Fruit fly (Drosophila melanogaster) whole organism, embryonic: ENCODE results near the gene CG7149.

ENCODE experiments used
- BEAF-32 ChIP-seq: fragments of 200-800 bp; sonication (Bioruptor generic); optimal IDR thresholded peaks from 3 replicates; lab custom pipeline; 2017; ENCODE audit warnings: missing biosample characterization, missing genetic modification characterization, mild to moderate bottlenecking, moderate library complexity, missing genetic modification reagents
- CG11695 ChIP-seq: fragments of 200-800 bp; sonication (Bioruptor generic); IDR thresholded peaks from 3 replicates; pipeline ENCODE4 v1.3.6; 2022; ENCODE audit warnings: missing biosample characterization, missing genetic modification characterization
- CG11696 ChIP-seq: fragments of 200-800 bp; sonication (Bioruptor generic); IDR thresholded peaks from 2 replicates; pipeline ENCODE4 v1.3.6; 2022; ENCODE audit warnings: missing biosample characterization, missing genetic modification characterization
- CG13287 ChIP-seq: fragments of 200-800 bp; sonication (Bioruptor generic); IDR thresholded peaks from 2 replicates; pipeline ENCODE4 v1.3.6; 2022; ENCODE audit warnings: missing biosample characterization, missing genetic modification characterization; ENCODE audit not compliant: partially characterized antibody
- CG13775 ChIP-seq: fragments of 200-800 bp; sonication (Bioruptor generic); optimal IDR thresholded peaks from 3 replicates; lab custom pipeline; 2017; ENCODE audit warnings: missing biosample characterization, mild to moderate bottlenecking, missing genetic modification characterization
- CG14441 ChIP-seq: fragments of 200-800 bp; sonication (Bioruptor generic); IDR thresholded peaks from 2 replicates; pipeline ENCODE4 v1.3.6; 2022; ENCODE audit warnings: missing biosample characterization, missing genetic modification characterization
- CG1647 ChIP-seq: fragments of 200-800 bp; sonication (Bioruptor generic); optimal IDR thresholded peaks from 3 replicates; lab custom pipeline; 2016; ENCODE audit warnings: missing biosample characterization, missing genetic modification characterization
- CG17385 ChIP-seq: fragments of 200-800 bp; sonication (Bioruptor generic); optimal IDR thresholded peaks from 3 replicates; lab custom pipeline; 2018; ENCODE audit warnings: missing biosample characterization, mild to moderate bottlenecking, missing genetic modification characterization
- CG18764 ChIP-seq: fragments of 200-800 bp; sonication (Bioruptor generic); optimal IDR thresholded peaks from 3 replicates; lab custom pipeline; 2016; ENCODE audit warnings: missing biosample characterization, missing genetic modification characterization
- CG2120 ChIP-seq: fragments of 200-800 bp; sonication (Bioruptor generic); optimal IDR thresholded peaks from 3 replicates; lab custom pipeline; 2016; ENCODE audit warnings: missing biosample characterization, missing genetic modification characterization
- CG2875 ChIP-seq: fragments of 200-800 bp; sonication (Bioruptor generic); optimal IDR thresholded peaks from 2 replicates; lab custom pipeline; 2017; ENCODE audit warnings: missing biosample characterization, mild to moderate bottlenecking, missing genetic modification characterization, missing genetic modification reagents
- CG31365 ChIP-seq: fragments of 200-800 bp; sonication (Bioruptor generic); optimal IDR thresholded peaks from 2 replicates; lab custom pipeline; 2018; ENCODE audit warnings: missing biosample characterization, mild to moderate bottlenecking, missing genetic modification characterization
- CG32532 ChIP-seq: fragments of 200-800 bp; sonication (Bioruptor generic); IDR thresholded peaks from 2 replicates; pipeline ENCODE4 v1.3.6; 2022; ENCODE audit warnings: missing biosample characterization, missing genetic modification characterization
- CG3281 ChIP-seq: fragments of 200-800 bp; sonication (Bioruptor generic); optimal IDR thresholded peaks from 3 replicates; lab custom pipeline; 2017; ENCODE audit warnings: missing biosample characterization, mild to moderate bottlenecking, missing genetic modification characterization
- CG33213 ChIP-seq: fragments of 200-800 bp; sonication (Bioruptor generic); optimal IDR thresholded peaks from 3 replicates; lab custom pipeline; 2016; ENCODE audit warnings: missing biosample characterization, missing genetic modification characterization
- CG34422 ChIP-seq: fragments of 200-800 bp; sonication (Bioruptor generic); IDR thresholded peaks from 3 replicates; pipeline ENCODE4 v1.3.6; 2022; ENCODE audit warnings: missing biosample characterization, missing genetic modification characterization
- CG5245 ChIP-seq: fragments of 200-800 bp; sonication (Bioruptor generic); optimal IDR thresholded peaks from 3 replicates; lab custom pipeline; 2016; ENCODE audit warnings: missing biosample characterization, missing genetic modification characterization
- CG6254 ChIP-seq: fragments of 200-800 bp; sonication (Bioruptor generic); optimal IDR thresholded peaks from 3 replicates; lab custom pipeline; 2017; ENCODE audit warnings: mild to moderate bottlenecking, missing biosample characterization, missing genetic modification reagents, missing genetic modification characterization
- CG6791 ChIP-seq: fragments of 200-800 bp; sonication (Bioruptor generic); IDR thresholded peaks from 3 replicates; pipeline ENCODE4 v1.3.6; 2022; ENCODE audit warnings: missing biosample characterization, missing genetic modification characterization; ENCODE audit not compliant: partially characterized antibody
- CG7556 ChIP-seq: fragments of 200-800 bp; sonication (Bioruptor generic); optimal IDR thresholded peaks from 2 replicates; lab custom pipeline; 2017; ENCODE audit warnings: missing biosample characterization, mild to moderate bottlenecking, missing genetic modification characterization
- CG9215 ChIP-seq: fragments of 200-800 bp; sonication (Bioruptor generic); IDR thresholded peaks from 2 replicates; pipeline ENCODE4 v1.3.6; 2022; ENCODE audit warnings: missing biosample characterization, missing genetic modification characterization
- CG9609 ChIP-seq: fragments of 200-800 bp; sonication (Bioruptor generic); optimal IDR thresholded peaks from 3 replicates; lab custom pipeline; 2016; ENCODE audit warnings: missing biosample characterization, missing genetic modification characterization
- CTCF ChIP-seq: fragments of 200-800 bp; sonication (Bioruptor generic); optimal IDR thresholded peaks from 2 replicates; lab custom pipeline; 2017; ENCODE audit warnings: missing biosample characterization, mild to moderate bottlenecking, missing genetic modification characterization, moderate library complexity
- CrebB ChIP-seq: fragments of 200-800 bp; sonication (Bioruptor generic); optimal IDR thresholded peaks from 3 replicates; lab custom pipeline; 2018; ENCODE audit warnings: missing biosample characterization, mild to moderate bottlenecking, missing genetic modification characterization
- Deaf1 ChIP-seq: fragments of 200-800 bp; optimal IDR thresholded peaks from 3 replicates; lab custom pipeline; 2019; ENCODE audit warnings: missing biosample characterization, mild to moderate bottlenecking, missing genetic modification characterization, moderate library complexity
- Fer2 ChIP-seq: fragments of 200-800 bp; sonication (Bioruptor generic); optimal IDR thresholded peaks from 2 replicates; lab custom pipeline; 2018; ENCODE audit warnings: missing biosample characterization, mild to moderate bottlenecking, missing genetic modification characterization, moderate library complexity
- HHEX ChIP-seq: fragments of 200-800 bp; sonication (Bioruptor generic); optimal IDR thresholded peaks from 3 replicates; lab custom pipeline; 2017; ENCODE audit warnings: missing biosample characterization, mild to moderate bottlenecking, missing genetic modification characterization, missing genetic modification reagents
- HLH3B ChIP-seq: fragments of 200-800 bp; sonication (Bioruptor generic); IDR thresholded peaks from 2 replicates; pipeline ENCODE4 v1.3.6; 2022; ENCODE audit warnings: missing biosample characterization, missing genetic modification characterization
- Hsf ChIP-seq: fragments of 200-800 bp; sonication (Bioruptor generic); optimal IDR thresholded peaks from 3 replicates; lab custom pipeline; 2016; ENCODE audit warnings: missing biosample characterization, missing genetic modification characterization
- Lhr ChIP-seq: fragments of 200-800 bp; sonication (Bioruptor generic); optimal IDR thresholded peaks from 3 replicates; lab custom pipeline; 2017; ENCODE audit warnings: mild to moderate bottlenecking, missing biosample characterization, missing genetic modification reagents, missing genetic modification characterization
- Lim3 ChIP-seq: fragments of 200-800 bp; sonication (Bioruptor generic); IDR thresholded peaks from 2 replicates; pipeline ENCODE4 v1.3.6; 2022; ENCODE audit warnings: missing biosample characterization, missing genetic modification characterization
- MBD-R2 ChIP-seq: fragments of 200-800 bp; sonication (Bioruptor generic); IDR thresholded peaks from 2 replicates; pipeline ENCODE4 v1.3.6; 2022; ENCODE audit warnings: missing biosample characterization, missing genetic modification characterization
- Meics ChIP-seq: fragments of 200-800 bp; sonication (Bioruptor generic); optimal IDR thresholded peaks from 2 replicates; lab custom pipeline; 2017; ENCODE audit warnings: missing biosample characterization, mild to moderate bottlenecking, missing genetic modification characterization
- Poxn ChIP-seq: fragments of 200-800 bp; sonication (Bioruptor generic); IDR thresholded peaks from 2 replicates; pipeline ENCODE4 v1.3.6; 2022; ENCODE audit warnings: missing biosample characterization, missing genetic modification characterization
- Ssrp ChIP-seq: fragments of 200-800 bp; sonication (Bioruptor generic); optimal IDR thresholded peaks from 2 replicates; lab custom pipeline; 2018; ENCODE audit warnings: missing biosample characterization, mild to moderate bottlenecking, missing genetic modification characterization, moderate library complexity
- aop ChIP-seq: fragments of 200-800 bp; sonication (Bioruptor generic); IDR thresholded peaks from 2 replicates; pipeline ENCODE4 v1.3.6; 2022; ENCODE audit warnings: missing biosample characterization, missing genetic modification characterization
- ap ChIP-seq: fragments of 200-800 bp; sonication (Bioruptor generic); IDR thresholded peaks from 2 replicates; pipeline ENCODE4 v1.3.6; 2022; ENCODE audit warnings: missing biosample characterization, missing genetic modification characterization
- ara ChIP-seq: fragments of 200-800 bp; sonication (Bioruptor generic); IDR thresholded peaks from 2 replicates; pipeline ENCODE4 v1.3.6; 2022; ENCODE audit warnings: missing biosample characterization, missing genetic modification characterization
- chn ChIP-seq: fragments of 200-800 bp; sonication (Bioruptor generic); optimal IDR thresholded peaks from 2 replicates; lab custom pipeline; 2016; ENCODE audit warnings: missing biosample characterization, missing genetic modification characterization
- croc ChIP-seq: fragments of 200-800 bp; sonication (Bioruptor generic); conservative IDR thresholded peaks from 3 replicates; pipeline ENCODE4 v1.3.6; 2022; ENCODE audit warnings: missing biosample characterization, missing genetic modification characterization
- dmrt99B ChIP-seq: fragments of 200-800 bp; sonication (Bioruptor generic); optimal IDR thresholded peaks from 2 replicates; lab custom pipeline; 2018; ENCODE audit warnings: missing biosample characterization, mild to moderate bottlenecking, missing genetic modification characterization, moderate library complexity
- dysf ChIP-seq: fragments of 200-800 bp; sonication (Bioruptor generic); IDR thresholded peaks from 3 replicates; pipeline ENCODE4 v1.3.6; 2022; ENCODE audit warnings: missing biosample characterization, missing genetic modification characterization
- exex ChIP-seq: fragments of 200-800 bp; sonication (Bioruptor generic); optimal IDR thresholded peaks from 4 replicates; lab custom pipeline; 2018; ENCODE audit warnings: missing biosample characterization, mild to moderate bottlenecking, missing genetic modification characterization, moderate library complexity
- ftz-f1 ChIP-seq: fragments of 200-800 bp; sonication (Bioruptor generic); optimal IDR thresholded peaks from 2 replicates; lab custom pipeline; 2016; ENCODE audit warnings: missing biosample characterization, missing genetic modification characterization
- grn ChIP-seq: fragments of 200-800 bp; sonication (Bioruptor generic); optimal IDR thresholded peaks from 3 replicates; lab custom pipeline; 2017; ENCODE audit warnings: missing biosample characterization, missing genetic modification characterization
- ind ChIP-seq: fragments of 200-800 bp; sonication (Bioruptor generic); optimal IDR thresholded peaks from 3 replicates; lab custom pipeline; 2016; ENCODE audit warnings: missing biosample characterization, missing genetic modification characterization
- jigr1 ChIP-seq: fragments of 200-800 bp; sonication (Bioruptor generic); IDR thresholded peaks from 3 replicates; pipeline ENCODE4 v1.3.6; 2022; ENCODE audit warnings: missing biosample characterization, missing genetic modification characterization
- mirr ChIP-seq: fragments of 200-800 bp; sonication (Bioruptor generic); optimal IDR thresholded peaks from 3 replicates; lab custom pipeline; 2018; ENCODE audit warnings: missing biosample characterization, mild to moderate bottlenecking, missing genetic modification characterization
- onecut ChIP-seq: fragments of 200-800 bp; sonication (Bioruptor generic); IDR thresholded peaks from 2 replicates; pipeline ENCODE4 v1.3.6; 2022; ENCODE audit warnings: missing biosample characterization, missing genetic modification characterization
- pita ChIP-seq: fragments of 200-800 bp; sonication (Bioruptor generic); optimal IDR thresholded peaks from 2 replicates; lab custom pipeline; 2017; ENCODE audit warnings: missing biosample characterization, mild to moderate bottlenecking, missing genetic modification characterization
- ssp ChIP-seq: fragments of 200-800 bp; sonication (Bioruptor generic); IDR thresholded peaks from 2 replicates; pipeline ENCODE4 v1.3.6; 2022; ENCODE audit warnings: missing biosample characterization, missing genetic modification characterization
- tgo ChIP-seq: fragments of 200-800 bp; sonication (Bioruptor generic); IDR thresholded peaks from 3 replicates; pipeline ENCODE4 v1.3.6; 2022; ENCODE audit warnings: missing biosample characterization, missing genetic modification characterization
- tx ChIP-seq: fragments of 200-800 bp; sonication (Bioruptor generic); optimal IDR thresholded peaks from 2 replicates; lab custom pipeline; 2016; ENCODE audit warnings: missing biosample characterization, missing genetic modification characterization

CG7149 gene

dm6 chr2L:7828231-7828630 is 37.9 kb upstream of the CG7149 start (continued):
- 0 out of 2 replicates have a peak, but pooled peaks have one; percentile 36 for TF ChIP-seq CG14441
- TF ChIP-seq Fer2 (tag; lab: Kevin White, UChicago): no peak
- TF ChIP-seq CG11696 (GFP tag; lab: Robert Waterston, UW): no peak
- peak; percentile 42; the same call in 1 of the 2 replicates for TF ChIP-seq CG32532 (GFP tag; lab: Robert Waterston, UW)
- TF ChIP-seq CrebB (tag; lab: Kevin White, UChicago): no peak
- TF ChIP-seq MBD-R2 (GFP tag; lab: Robert Waterston, UW): peak; percentile 30; the same call in 1 of the 2 replicates
- no peak for TF ChIP-seq pita (GFP tag; lab: Kevin White, UChicago)
- no peak for TF ChIP-seq CG13775 (GFP tag; lab: Kevin White, UChicago)
- peak; percentile 29 for TF ChIP-seq grn (GFP tag; lab: Kevin White, UChicago)
- TF ChIP-seq CG5245: no peak
- TF ChIP-seq CG11695 (GFP tag; lab: Robert Waterston, UW): no peak
- no peak for TF ChIP-seq tgo (GFP tag; lab: Robert Waterston, UW)
- peak; percentile 65; the same call in 2 of the 3 replicates for TF ChIP-seq CG6791
- TF ChIP-seq CG7556 (GFP tag; lab: Kevin White, UChicago): no peak
- TF ChIP-seq CG34422: peak; percentile 90
- 0 out of 2 replicates have a peak, but pooled peaks have one; percentile 16 for TF ChIP-seq HLH3B (GFP tag; lab: Robert Waterston, UW)
- no peak for TF ChIP-seq aop (GFP tag; lab: Robert Waterston, UW)
- no peak for TF ChIP-seq Poxn (GFP tag; lab: Robert Waterston, UW)
- TF ChIP-seq CG9215 (GFP tag; lab: Robert Waterston, UW): peak; percentile 21; the same call in 1 of the 2 replicates
- no peak for TF ChIP-seq jigr1
- TF ChIP-seq CG9609 (GFP tag; lab: Kevin White, UChicago): no peak
- TF ChIP-seq ara (GFP tag; lab: Robert Waterston, UW): peak; percentile 61
- no peak for TF ChIP-seq HHEX (GFP tag; lab: Kevin White, UChicago)
- no peak for TF ChIP-seq Hsf (GFP tag; lab: Kevin White, UChicago)
- no peak for TF ChIP-seq ap (GFP tag; lab: Robert Waterston, UW)
- TF ChIP-seq CG17385 (GFP tag; lab: Kevin White, UChicago): peak; percentile 13
- no peak for TF ChIP-seq ssp (GFP tag; lab: Robert Waterston, UW)
- TF ChIP-seq CG13287 (GFP tag; lab: Robert Waterston, UW): peak; percentile 16; the same call in 1 of the 2 replicates
- no peak for TF ChIP-seq CG1647
- peak; percentile 87 for TF ChIP-seq onecut (GFP tag; lab: Robert Waterston, UW)
- no peak for TF ChIP-seq Lhr
- no peak for TF ChIP-seq Ssrp
- TF ChIP-seq CTCF (GFP tag; lab: Kevin White, UChicago): no peak
- TF ChIP-seq CG31365 (tag; lab: Kevin White, UChicago): peak; percentile 3
- TF ChIP-seq CG6254 (GFP tag; lab: Kevin White, UChicago): no peak
- peak; percentile 11 for TF ChIP-seq Meics (GFP tag; lab: Kevin White, UChicago)
- TF ChIP-seq ind (GFP tag; lab: Kevin White, UChicago): no peak
- TF ChIP-seq Lim3 (GFP tag; lab: Robert Waterston, UW): no peak
- peak; percentile 49 for TF ChIP-seq mirr (GFP tag; lab: Kevin White, UChicago)
- peak; percentile 25 for TF ChIP-seq chn (GFP tag; lab: Kevin White, UChicago)
- TF ChIP-seq ftz-f1: peak; percentile 51
- no peak for TF ChIP-seq CG3281
- no peak for TF ChIP-seq dysf (GFP tag; lab: Robert Waterston, UW)
- no peak for TF ChIP-seq CG2120 (GFP tag; lab: Kevin White, UChicago)
- TF ChIP-seq Deaf1 (tag; lab: Kevin White, UChicago): peak; percentile 55
- TF ChIP-seq CG2875 (GFP tag; lab: Kevin White, UChicago): no peak
- no peak for TF ChIP-seq CG33213 (GFP tag; lab: Kevin White, UChicago)
- TF ChIP-seq CG18764 (GFP tag; lab: Kevin White, UChicago): no peak
- TF ChIP-seq tx: no peak
- no peak for TF ChIP-seq croc
- TF ChIP-seq BEAF-32 (GFP tag; lab: Kevin White, UChicago): no peak
- TF ChIP-seq dmrt99B: peak; percentile 22
- TF ChIP-seq exex (tag; lab: Kevin White, UChicago): peak; percentile 26
